Worm (Caenorhabditis elegans) whole organism, L1 larva: ENCODE data around the gene slcf-1.

Experiments used
- ama-1 ChIP-seq: fragments of 150-350 bp; optimal IDR thresholded peaks from 2 replicates; lab custom pipeline; 2014
- ceh-82 ChIP-seq, 3 experiments: fragments of 150-350 bp in 1 of 3; sonication (generic microtip) in 2 of 3; optimal IDR thresholded peaks; 2 replicates each; lab custom pipeline; 2014 to 2017; ENCODE audit warnings: missing biosample characterization in 3 of 3, missing genetic modification characterization in 3 of 3
- lin-14 ChIP-seq: fragments of 200-800 bp; sonication (Bioruptor generic); optimal IDR thresholded peaks from 2 replicates; lab custom pipeline; 2018; ENCODE audit warnings: mild to moderate bottlenecking, missing genetic modification characterization, moderate library complexity, missing compliant biosample characterization
- nhr-237 ChIP-seq: fragments of 150-350 bp; optimal IDR thresholded peaks from 2 replicates; lab custom pipeline; 2014; ENCODE audit warnings: missing biosample characterization, missing genetic modification characterization
- snpc-4 ChIP-seq: fragments of 150-350 bp; optimal IDR thresholded peaks from 2 replicates; lab custom pipeline; 2014; ENCODE audit warnings: missing biosample characterization, missing genetic modification characterization
- tbx-2 ChIP-seq: sonication (generic microtip); optimal IDR thresholded peaks from 2 replicates; lab custom pipeline; 2016; ENCODE audit warnings: missing genetic modification characterization, missing compliant biosample characterization

DNA sequence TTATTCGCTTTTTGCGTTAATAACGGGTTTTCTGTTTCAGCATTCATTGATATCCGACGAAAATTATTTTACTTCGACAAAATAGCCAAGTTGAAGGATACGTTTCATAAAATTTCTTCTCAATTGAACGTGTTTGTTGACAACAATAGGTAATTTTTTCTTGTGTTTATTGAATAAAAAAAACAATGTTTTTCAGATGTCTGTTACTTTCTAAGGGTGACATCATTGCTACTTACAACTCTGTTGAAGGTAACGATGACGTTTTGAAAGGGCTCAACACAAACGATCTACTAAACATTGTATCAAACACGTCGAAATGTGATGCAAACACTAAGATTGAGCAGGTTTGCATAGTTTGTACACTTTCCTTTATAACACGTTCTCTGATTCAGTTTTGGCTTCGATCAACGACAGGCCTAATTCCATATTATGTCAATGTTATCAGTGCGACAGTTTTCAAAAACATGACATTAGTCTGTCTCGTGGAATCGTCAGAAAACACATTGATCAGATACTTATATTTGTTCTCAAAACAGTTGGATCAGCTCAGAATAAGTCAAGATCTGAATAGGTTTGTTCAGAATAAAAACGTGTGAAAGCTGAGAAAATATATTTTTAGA lies 5.6 kb downstream of the slcf-1 start:
- no peak for TF ChIP-seq snpc-4 (tag; lab: Kevin White, UChicago)
- TF ChIP-seq ama-1 = no peak
- TF ChIP-seq tbx-2 = no peak
- no peak for TF ChIP-seq nhr-237
- no peak for TF ChIP-seq lin-14 (GFP tag; lab: Kevin White, UChicago)
- TF ChIP-seq ceh-82 (tag; optimal IDR thresholded peaks at IDR 0.05; lab: Kevin White, UChicago) = no peak
